Worm (Caenorhabditis elegans): Measurements from ENCODE around the gene bir-2.
A peak's percentile ranks its signal among the peaks of the same experiment; 100 is the strongest.

bir-2 gene

DNA sequence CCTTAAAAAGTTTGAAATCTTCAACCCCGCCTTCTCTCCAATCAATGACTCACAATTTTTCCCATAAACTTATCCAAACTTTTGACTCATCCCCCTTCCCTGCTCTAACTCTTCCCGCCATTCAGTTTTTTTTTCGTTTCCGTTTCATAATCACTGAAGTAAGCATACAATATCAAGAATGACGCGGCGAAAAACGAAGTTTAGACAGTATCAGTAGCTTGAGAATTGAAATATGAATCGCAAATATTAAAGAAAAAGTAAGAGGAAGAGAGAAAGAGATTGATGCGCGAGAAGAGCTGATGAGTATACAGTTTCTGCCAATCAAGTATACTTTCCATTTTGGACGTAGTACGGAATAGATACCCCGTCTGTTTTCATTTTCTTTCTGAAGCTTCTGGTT is 8.8 kb downstream of the bir-2 start:
- no peak for TF ChIP-seq nhr-43 (tag; optimal IDR thresholded peaks at IDR 0.05; ENCODE audit: poor library complexity, severe bottlenecking)
- no peak for TF ChIP-seq aly-2 (tag; optimal IDR thresholded peaks at IDR 0.05)

- no peak for TF ChIP-seq ceh-16 (tag; optimal IDR thresholded peaks at IDR 0.05)
- TF ChIP-seq nhr-237 (tag; optimal IDR thresholded peaks at IDR 0.05), result no peak
- TF ChIP-seq lin-15B (tag; optimal IDR thresholded peaks at IDR 0.05), result no peak
- peak; percentile 67 for TF ChIP-seq elt-2 (tag; optimal IDR thresholded peaks at IDR 0.05)
- peak; percentile 52 for TF ChIP-seq pha-4 (tag; optimal IDR thresholded peaks at IDR 0.05)
- TF ChIP-seq snpc-4 (tag; optimal IDR thresholded peaks at IDR 0.05), result no peak
- no peak for TF ChIP-seq daf-12 (tag; optimal IDR thresholded peaks at IDR 0.05)
- no peak for TF ChIP-seq skn-1 (tag; optimal IDR thresholded peaks at IDR 0.05)
Observed at ce11 chrV:13578637-13579036, 10.0 kb downstream of the bir-2 start, which contains the start of gene C50B8.6. C50B8.6 (plus strand) TSS chrV:13578972.

DNA sequence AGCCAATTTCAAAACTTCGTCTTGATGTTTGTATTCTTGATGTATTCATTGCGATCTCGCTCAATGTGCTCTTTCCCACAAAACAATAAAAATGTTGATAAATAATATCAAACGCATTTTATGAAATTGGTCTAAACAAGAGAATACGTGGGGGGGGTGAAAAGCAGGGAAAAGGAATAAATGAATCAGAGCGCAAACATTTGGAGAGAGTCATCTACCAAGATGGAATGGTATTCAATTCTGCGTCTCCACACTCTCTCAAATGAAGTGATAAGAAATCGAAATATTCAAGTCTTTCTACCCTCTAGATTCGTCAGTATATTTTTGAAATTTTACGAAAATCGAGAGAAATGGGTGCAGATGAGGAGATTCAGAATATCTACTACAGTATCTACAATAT is 12.0 kb downstream of the bir-2 start, which contains the start of gene C50B8.5:
Gene C50B8.5, plus strand, starts transcription at position 273 of the 400 bp plus-strand sequence.
- no peak for TF ChIP-seq nhr-43 (tag; optimal IDR thresholded peaks at IDR 0.05; ENCODE audit: poor library complexity, severe bottlenecking)
- peak; percentile 56 for TF ChIP-seq elt-2 (tag; optimal IDR thresholded peaks at IDR 0.05)
- TF ChIP-seq ztf-4 (tag; optimal IDR thresholded peaks at IDR 0.05), result no peak
- no peak for TF ChIP-seq snpc-4 (tag; optimal IDR thresholded peaks at IDR 0.05)
- TF ChIP-seq elt-3 (tag; optimal IDR thresholded peaks at IDR 0.05), result no peak
- no peak for TF ChIP-seq sea-2 (GFP tag; optimal IDR thresholded peaks at IDR 0.05)
- no peak for TF ChIP-seq nhr-67 (tag; optimal IDR thresholded peaks at IDR 0.05)
- TF ChIP-seq fos-1 (tag; optimal IDR thresholded peaks at IDR 0.05), result no peak
- TF ChIP-seq ama-1 (optimal IDR thresholded peaks at IDR 0.05), result no peak
- no peak for TF ChIP-seq tbx-2 (tag; optimal IDR thresholded peaks at IDR 0.05)
- TF ChIP-seq lsy-12 (tag; optimal IDR thresholded peaks at IDR 0.05), result no peak
- TF ChIP-seq ZK546.5 (tag; optimal IDR thresholded peaks at IDR 0.05), result no peak
- no peak for TF ChIP-seq ztf-11 (tag; optimal IDR thresholded peaks at IDR 0.05)
- no peak for TF ChIP-seq elt-1 (tag; optimal IDR thresholded peaks at IDR 0.05)
- TF ChIP-seq egl-5 (tag; optimal IDR thresholded peaks at IDR 0.05), result no peak
- TF ChIP-seq fkh-2 (tag; optimal IDR thresholded peaks at IDR 0.05), result no peak
- TF ChIP-seq nhr-28 (tag; optimal IDR thresholded peaks at IDR 0.05), result no peak
- no peak for TF ChIP-seq R02D3.7 (tag; optimal IDR thresholded peaks at IDR 0.05)
- TF ChIP-seq hmg-11 (tag; optimal IDR thresholded peaks at IDR 0.05), result no peak
- TF ChIP-seq nhr-12 (tag; optimal IDR thresholded peaks at IDR 0.05), result no peak
- TF ChIP-seq ceh-16 (tag; optimal IDR thresholded peaks at IDR 0.05), result no peak
- TF ChIP-seq nhr-237 (tag; optimal IDR thresholded peaks at IDR 0.05), result no peak
- peak; percentile 67 for TF ChIP-seq pha-4 (tag; optimal IDR thresholded peaks at IDR 0.05)
- peak; percentile 72 for TF ChIP-seq pqm-1 (tag; optimal IDR thresholded peaks at IDR 0.05)
- TF ChIP-seq unc-39 (tag; optimal IDR thresholded peaks at IDR 0.05), result no peak
- TF ChIP-seq egl-27 (tag; optimal IDR thresholded peaks at IDR 0.05), result no peak

DNA sequence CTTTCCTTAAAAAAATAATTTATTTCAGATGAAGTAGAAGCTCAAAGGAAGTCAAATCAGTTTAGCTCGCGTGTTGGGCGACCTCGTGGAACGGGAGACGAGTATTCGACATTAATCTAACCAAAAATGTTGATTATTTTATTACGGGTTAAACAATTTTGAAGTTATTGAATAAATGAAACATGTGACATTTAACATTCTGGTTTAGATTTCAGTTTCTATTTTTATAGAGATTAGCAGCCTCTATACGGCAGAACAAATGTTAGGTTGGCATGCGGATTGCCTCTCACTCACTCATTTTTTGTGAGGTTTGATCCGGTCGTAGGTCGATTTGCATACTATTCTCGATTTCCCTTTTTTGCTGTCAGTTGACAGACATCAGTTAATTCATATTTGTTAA is 15.8 kb downstream of the bir-2 start, which contains the start of gene F53F4.1:
Gene F53F4.1, plus strand, starts transcription at position 301 of the 400 bp plus-strand sequence.
- TF ChIP-seq nhr-23 (tag; optimal IDR thresholded peaks at IDR 0.05) (no peak), ceh-28 (tag; optimal IDR thresholded peaks at IDR 0.05) (no peak), mdl-1 (tag; optimal IDR thresholded peaks at IDR 0.05) (no peak), R02D3.7 (tag; optimal IDR thresholded peaks at IDR 0.05) (no peak), fkh-2 (tag; optimal IDR thresholded peaks at IDR 0.05) (no peak), elt-2 (tag; optimal IDR thresholded peaks at IDR 0.05) (no peak), pqm-1 (tag; optimal IDR thresholded peaks at IDR 0.05) (no peak), zag-1 (tag; optimal IDR thresholded peaks at IDR 0.05) (no peak), ceh-9 (tag; optimal IDR thresholded peaks at IDR 0.05) (no peak), daf-12 (tag; optimal IDR thresholded peaks at IDR 0.05) (no peak), ceh-16 (tag; optimal IDR thresholded peaks at IDR 0.05) (no peak), nhr-77 (tag; optimal IDR thresholded peaks at IDR 0.05) (no peak), nhr-12 (tag; optimal IDR thresholded peaks at IDR 0.05) (no peak), nhr-11 (tag; optimal IDR thresholded peaks at IDR 0.05) (no peak), tbx-2 (tag; optimal IDR thresholded peaks at IDR 0.05) (no peak), lin-39 (tag; optimal IDR thresholded peaks at IDR 0.05) (no peak), skn-1 (tag; optimal IDR thresholded peaks at IDR 0.05) (no peak)

Measured in whole organism, L3 larva.